Worm (Caenorhabditis elegans): ENCODE data around the gene C48B4.9.

Gene C48B4.9

DNA sequence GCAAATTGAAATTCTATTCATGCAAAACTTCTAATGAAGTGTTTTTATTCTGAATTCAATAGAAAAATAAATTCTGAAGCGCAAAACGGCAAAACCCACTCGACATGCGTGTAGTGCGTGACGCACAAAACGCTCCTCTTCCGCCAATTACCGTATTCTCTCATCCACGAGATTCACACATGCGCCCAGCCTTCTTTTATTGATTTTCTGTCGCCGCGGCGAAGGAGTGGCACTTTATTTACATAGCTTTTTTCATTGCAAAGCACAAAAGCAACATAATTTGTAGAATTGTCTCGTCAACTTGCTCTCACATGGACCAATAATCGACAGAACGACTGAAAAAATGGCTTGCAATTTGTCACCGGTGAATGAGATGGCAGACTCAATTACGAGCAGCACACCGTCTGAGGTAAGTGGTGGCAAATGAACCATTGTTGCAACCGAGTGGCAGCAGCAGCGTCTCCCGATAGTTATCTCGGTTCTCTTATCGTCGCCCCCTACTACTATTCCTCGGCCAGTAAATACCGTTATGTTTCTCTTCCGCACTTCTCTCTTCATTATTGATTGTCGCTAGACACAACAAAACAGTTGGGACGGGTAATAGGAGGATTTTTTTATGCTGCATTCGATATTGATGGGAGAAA lies 17.0 kb downstream of the C48B4.9 start, which contains the start of gene unc-16:
TSS of gene unc-16 (plus strand) at position 243 of the 644 bp plus-strand sequence.
- TF ChIP-seq F13C5.2 (tag; optimal IDR thresholded peaks at IDR 0.05) (peak; percentile 72), tra-4 (tag; optimal IDR thresholded peaks at IDR 0.05) (no peak), pes-1 (GFP tag; IDR thresholded peaks at IDR 0.05) (0 out of 2 replicates have a peak, but pooled peaks have one; percentile 17), hmg-4 (GFP tag; optimal IDR thresholded peaks at IDR 0.05) (peak; percentile 19)

DNA sequence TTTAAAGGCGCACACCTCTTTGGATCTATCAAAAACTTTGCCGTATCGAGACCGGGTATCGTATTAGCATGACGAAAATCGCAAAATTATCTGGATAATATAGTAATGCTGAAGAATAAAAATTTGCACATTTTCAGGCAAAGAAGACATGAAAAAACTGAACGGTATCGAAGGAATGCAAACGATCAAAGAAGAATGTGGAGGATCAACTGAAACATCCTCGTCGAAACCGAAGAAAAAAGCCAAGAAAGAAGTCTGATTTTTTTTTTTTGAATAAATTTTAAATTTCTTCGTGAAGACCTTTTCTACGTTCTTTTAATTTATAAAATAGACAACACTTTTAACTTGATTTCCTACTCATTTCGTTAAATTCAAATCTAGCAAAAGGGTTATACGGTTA lies 18.3 kb downstream of the C48B4.9 start, which contains the start of gene ZK1098.12:
TSS of gene ZK1098.12 (plus strand) at position 301 of the 400 bp plus-strand sequence.
- TF ChIP-seq pes-1 (GFP tag; IDR thresholded peaks at IDR 0.05) (no peak), tbx-11 (GFP tag; IDR thresholded peaks at IDR 0.05) (no peak), aly-1 (tag; optimal IDR thresholded peaks at IDR 0.05) (no peak), B0310.2 (tag; optimal IDR thresholded peaks at IDR 0.05) (no peak), ets-7 (tag; optimal IDR thresholded peaks at IDR 0.05) (no peak), tbx-37 (GFP tag; conservative IDR thresholded peaks at IDR 0.05) (no peak), F13C5.2 (tag; optimal IDR thresholded peaks at IDR 0.05) (no peak), tra-4 (tag; optimal IDR thresholded peaks at IDR 0.05) (no peak), sea-1 (GFP tag; conservative IDR thresholded peaks at IDR 0.05) (no peak), hnd-1 (tag; optimal IDR thresholded peaks at IDR 0.05) (no peak), ceh-36 (tag; optimal IDR thresholded peaks at IDR 0.05) (no peak), hmbx-1 (tag; optimal IDR thresholded peaks at IDR 0.05) (no peak), flt-1 (GFP tag; IDR thresholded peaks at IDR 0.05) (no peak), ama-1 (optimal IDR thresholded peaks at IDR 0.05) (no peak), scrt-1 (GFP tag; IDR thresholded peaks at IDR 0.05) (no peak), hmg-4 (GFP tag; optimal IDR thresholded peaks at IDR 0.05) (no peak)

DNA sequence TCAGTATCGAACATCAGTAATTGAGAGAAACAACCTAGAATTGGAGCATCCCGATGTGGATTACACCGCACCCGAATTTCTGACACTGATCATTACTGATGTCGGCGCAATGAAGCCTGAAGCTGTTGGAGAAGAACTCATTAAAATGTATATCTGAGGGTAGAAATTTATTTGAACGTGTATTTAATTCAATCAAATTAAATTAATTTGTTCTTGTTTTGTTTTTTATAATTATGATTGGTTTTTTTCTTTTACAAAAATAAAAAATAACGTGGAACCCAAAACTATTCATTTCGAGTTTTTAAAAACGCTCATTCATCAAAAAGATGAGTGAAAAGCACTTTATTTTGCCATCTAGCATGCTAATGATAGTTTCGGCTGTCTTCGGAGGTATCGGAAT lies 19.0 kb downstream of the C48B4.9 start, which contains the start of gene ZK1098.9:
TSS of gene ZK1098.9 (plus strand) at position 301 of the 400 bp plus-strand sequence.
- TF ChIP-seq ets-7 (tag; optimal IDR thresholded peaks at IDR 0.05) (no peak), tra-4 (tag; optimal IDR thresholded peaks at IDR 0.05) (no peak), ceh-36 (tag; optimal IDR thresholded peaks at IDR 0.05) (no peak), sea-1 (GFP tag; conservative IDR thresholded peaks at IDR 0.05) (no peak), flt-1 (GFP tag; IDR thresholded peaks at IDR 0.05) (no peak), tbx-11 (GFP tag; IDR thresholded peaks at IDR 0.05) (no peak), hmbx-1 (tag; optimal IDR thresholded peaks at IDR 0.05) (no peak), tbx-37 (GFP tag; conservative IDR thresholded peaks at IDR 0.05) (no peak), pes-1 (GFP tag; IDR thresholded peaks at IDR 0.05) (no peak), aly-1 (tag; optimal IDR thresholded peaks at IDR 0.05) (no peak), ceh-13 (GFP tag; optimal IDR thresholded peaks at IDR 0.05) (no peak), ama-1 (optimal IDR thresholded peaks at IDR 0.05) (no peak), B0310.2 (tag; optimal IDR thresholded peaks at IDR 0.05) (no peak), scrt-1 (GFP tag; IDR thresholded peaks at IDR 0.05) (no peak), hmg-4 (GFP tag; optimal IDR thresholded peaks at IDR 0.05) (no peak), hnd-1 (tag; optimal IDR thresholded peaks at IDR 0.05) (no peak), F13C5.2 (tag; optimal IDR thresholded peaks at IDR 0.05) (no peak)

DNA sequence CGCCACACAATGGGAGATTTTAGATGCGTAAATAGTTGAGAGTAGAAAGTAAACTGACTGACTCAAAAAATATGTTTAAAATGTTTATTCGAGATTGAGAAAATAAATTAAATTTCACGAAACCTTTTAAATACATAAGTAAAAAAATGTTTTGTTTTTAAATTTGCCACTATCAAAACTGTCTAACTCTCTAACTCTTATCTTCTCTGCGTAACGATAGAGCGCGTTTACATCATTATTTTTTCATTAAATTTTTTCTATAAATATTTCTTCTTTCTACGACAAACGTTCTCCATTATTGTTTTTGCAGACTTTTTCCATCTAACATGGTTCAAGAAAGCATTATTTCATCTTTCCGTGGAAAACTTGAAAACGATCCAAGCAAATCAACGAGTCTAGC lies 20.3 kb downstream of the C48B4.9 start, which contains the start of gene eif-2Balpha:
TSS of gene eif-2Balpha (plus strand) at position 304 of the 400 bp plus-strand sequence.
- no peak for TF ChIP-seq tra-4 (tag; optimal IDR thresholded peaks at IDR 0.05)
- no peak for TF ChIP-seq flt-1 (GFP tag; IDR thresholded peaks at IDR 0.05)
- TF ChIP-seq scrt-1 (GFP tag; IDR thresholded peaks at IDR 0.05): no peak
- no peak for TF ChIP-seq B0310.2 (tag; optimal IDR thresholded peaks at IDR 0.05)

DNA sequence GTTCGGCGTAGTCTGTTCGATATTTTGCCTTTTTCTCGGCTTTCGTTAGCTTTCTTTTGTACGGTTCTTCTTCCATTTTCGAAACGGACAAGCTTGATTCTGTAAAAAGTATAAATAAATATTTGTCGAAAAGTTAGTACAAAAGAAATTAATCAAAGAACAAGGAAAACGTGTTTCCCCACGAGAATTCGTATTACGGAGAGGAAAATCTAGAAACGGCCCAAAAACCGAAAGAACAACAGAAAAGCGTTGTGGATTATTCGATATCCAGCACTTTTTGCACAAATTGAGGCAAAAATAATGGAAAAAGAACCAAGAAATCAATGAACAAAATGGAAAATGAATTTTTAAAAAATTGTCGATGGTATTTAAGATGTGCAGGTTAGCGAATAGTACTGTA lies 20.9 kb downstream of the C48B4.9 start, which contains the start of gene mut-7:
TSS of gene mut-7 (minus strand) at position 101 of the 400 bp plus-strand sequence.
- TF ChIP-seq flt-1 (GFP tag; IDR thresholded peaks at IDR 0.05): no peak

DNA sequence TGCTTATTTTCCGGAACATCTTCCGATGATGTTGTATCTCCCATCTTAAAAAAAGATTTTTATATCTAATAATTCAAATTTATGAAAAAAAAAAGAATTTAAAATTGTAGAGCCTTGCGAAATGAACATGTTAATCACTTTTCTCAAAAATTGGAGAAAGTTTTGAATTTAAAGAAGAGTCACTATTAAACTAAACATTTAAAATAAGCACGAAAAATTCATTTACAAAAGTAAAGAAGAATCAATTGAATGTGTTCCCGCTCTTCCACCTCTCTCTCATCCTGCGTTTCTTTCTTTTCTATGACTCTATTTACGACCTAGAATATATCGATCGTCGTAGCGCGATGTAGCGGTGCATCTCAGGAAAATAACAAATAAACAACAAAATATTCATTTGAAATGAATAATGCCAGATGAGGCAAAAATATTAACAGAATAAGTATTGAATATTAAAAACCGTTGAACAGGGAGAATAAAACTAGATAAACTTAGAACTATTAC lies 24.4 kb downstream of the C48B4.9 start, which contains the start of gene ZK1098.3:
TSS of gene ZK1098.3 (minus strand) at position 51 of the 501 bp plus-strand sequence.
- TF ChIP-seq B0310.2 (tag; optimal IDR thresholded peaks at IDR 0.05) (no peak), flt-1 (GFP tag; IDR thresholded peaks at IDR 0.05) (no peak), hmbx-1 (tag; optimal IDR thresholded peaks at IDR 0.05) (no peak), hnd-1 (tag; optimal IDR thresholded peaks at IDR 0.05) (no peak), scrt-1 (GFP tag; IDR thresholded peaks at IDR 0.05) (no peak), tbx-37 (GFP tag; conservative IDR thresholded peaks at IDR 0.05) (no peak), tbx-11 (GFP tag; IDR thresholded peaks at IDR 0.05) (no peak), pes-1 (GFP tag; IDR thresholded peaks at IDR 0.05) (no peak), ets-7 (tag; optimal IDR thresholded peaks at IDR 0.05) (no peak), sea-1 (GFP tag; conservative IDR thresholded peaks at IDR 0.05) (no peak), F13C5.2 (tag; optimal IDR thresholded peaks at IDR 0.05) (no peak), hmg-4 (GFP tag; optimal IDR thresholded peaks at IDR 0.05) (no peak), ceh-36 (tag; optimal IDR thresholded peaks at IDR 0.05) (no peak), aly-1 (tag; optimal IDR thresholded peaks at IDR 0.05) (no peak), tra-4 (tag; optimal IDR thresholded peaks at IDR 0.05) (no peak)

DNA sequence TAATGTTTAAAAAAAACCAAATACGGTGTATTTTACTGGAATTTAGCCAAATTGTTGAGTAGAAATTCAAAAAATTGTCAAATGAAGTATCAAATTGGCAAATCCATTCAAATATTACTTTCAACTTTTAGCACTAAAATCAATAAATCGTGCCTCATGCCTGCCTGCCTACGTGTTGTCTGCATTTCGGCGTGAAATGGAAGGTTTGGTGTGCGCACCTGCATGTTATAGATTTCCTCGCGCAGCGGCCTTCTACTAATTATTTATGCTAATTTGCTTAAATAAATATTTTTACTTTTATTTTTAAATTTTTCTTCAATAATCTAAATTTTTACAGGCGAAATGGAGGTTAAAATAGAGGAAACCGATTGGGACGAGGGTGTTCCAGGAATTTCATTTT lies 34.3 kb downstream of the C48B4.9 start, which contains the start of gene ZK1098.2:
TSS of gene ZK1098.2 (plus strand) at position 336 of the 400 bp plus-strand sequence.
- TF ChIP-seq pes-1 (GFP tag; IDR thresholded peaks at IDR 0.05): no peak
- TF ChIP-seq B0310.2 (tag; optimal IDR thresholded peaks at IDR 0.05): no peak
- no peak for TF ChIP-seq aly-1 (tag; optimal IDR thresholded peaks at IDR 0.05)
- TF ChIP-seq ceh-36 (tag; optimal IDR thresholded peaks at IDR 0.05): no peak

DNA sequence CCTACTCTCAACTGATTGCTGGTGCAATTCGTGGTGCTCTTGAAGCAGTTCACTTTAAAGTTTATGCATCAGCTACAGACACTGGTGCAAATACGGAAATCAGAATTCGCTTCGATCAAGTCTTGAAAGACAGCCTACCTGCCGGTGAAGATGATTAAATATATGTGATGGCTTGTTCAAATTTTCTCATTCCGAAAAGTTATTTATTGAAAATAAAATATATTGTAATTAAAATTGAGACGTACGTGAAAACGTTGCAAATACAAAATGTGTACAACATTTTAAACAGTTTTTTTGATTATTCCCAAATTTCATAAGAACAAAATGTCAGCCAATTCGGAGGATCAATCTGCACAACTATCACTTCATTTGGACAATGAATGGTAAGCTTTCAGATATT lies 36.3 kb downstream of the C48B4.9 start, which contains the start of gene ZK1098.6:
TSS of gene ZK1098.6 (plus strand) at position 301 of the 400 bp plus-strand sequence.
- TF ChIP-seq hmbx-1 (tag; optimal IDR thresholded peaks at IDR 0.05): no peak
- TF ChIP-seq flt-1 (GFP tag; IDR thresholded peaks at IDR 0.05): no peak
- TF ChIP-seq B0310.2 (tag; optimal IDR thresholded peaks at IDR 0.05): no peak
- no peak for TF ChIP-seq ceh-13 (GFP tag; optimal IDR thresholded peaks at IDR 0.05)
- TF ChIP-seq ets-7 (tag; optimal IDR thresholded peaks at IDR 0.05): no peak
- no peak for TF ChIP-seq aly-1 (tag; optimal IDR thresholded peaks at IDR 0.05)
- TF ChIP-seq tbx-37 (GFP tag; conservative IDR thresholded peaks at IDR 0.05): no peak
- TF ChIP-seq F13C5.2 (tag; optimal IDR thresholded peaks at IDR 0.05): no peak
- no peak for TF ChIP-seq ceh-36 (tag; optimal IDR thresholded peaks at IDR 0.05)
- TF ChIP-seq scrt-1 (GFP tag; IDR thresholded peaks at IDR 0.05): no peak
- TF ChIP-seq tra-4 (tag; optimal IDR thresholded peaks at IDR 0.05): no peak
